Worm (Caenorhabditis elegans): Measurements from ENCODE around the gene ZK354.2.

DNA sequence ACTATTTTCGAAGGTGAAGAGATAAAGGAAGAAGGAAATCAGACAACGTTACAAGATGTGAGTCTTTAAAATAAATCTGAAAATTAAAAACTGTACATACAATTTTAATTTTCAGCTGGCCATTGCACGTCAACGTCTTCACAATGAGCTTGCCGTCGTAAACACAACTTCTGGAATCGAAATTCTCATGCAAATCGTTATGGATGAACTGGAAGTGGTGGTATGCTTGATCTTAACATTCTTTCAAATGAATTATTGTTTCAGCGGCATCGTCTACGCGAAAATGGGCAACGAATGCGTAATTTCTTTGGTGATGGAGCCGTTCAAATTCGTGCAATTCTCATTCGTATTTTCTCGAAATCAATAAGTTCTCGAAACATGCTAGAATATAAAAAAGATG lies 41.4 kb downstream of the ZK354.2 start:
- no peak for TF ChIP-seq unc-130 (tag; optimal IDR thresholded peaks at IDR 0.05)
- no peak for TF ChIP-seq nhr-76 (tag; optimal IDR thresholded peaks at IDR 0.05)
- no peak for TF ChIP-seq ces-1 (GFP tag; optimal IDR thresholded peaks at IDR 0.05)
- no peak for TF ChIP-seq egl-27 (tag; optimal IDR thresholded peaks at IDR 0.05)
- no peak for TF ChIP-seq lin-35 (GFP tag; optimal IDR thresholded peaks at IDR 0.05)
